Worm (Caenorhabditis elegans) whole organism, L2 larva: ENCODE results near the gene arp-6.

Experiments
- F13H6.1 ChIP-seq: sonication (generic microtip); optimal IDR thresholded peaks from 2 replicates; lab custom pipeline; 2016; ENCODE audit warnings: missing genetic modification characterization, missing compliant biosample characterization
- R02D3.7 ChIP-seq: fragments of 150-350 bp; optimal IDR thresholded peaks from 2 replicates; lab custom pipeline; 2014; ENCODE audit warnings: missing biosample characterization, missing genetic modification characterization
- ZK546.5 ChIP-seq: sonication (generic microtip); optimal IDR thresholded peaks from 2 replicates; lab custom pipeline; 2017; ENCODE audit warnings: missing biosample characterization, missing genetic modification characterization
- alr-1 ChIP-seq: fragments of 150-350 bp; optimal IDR thresholded peaks from 2 replicates; lab custom pipeline; 2014; ENCODE audit warnings: missing biosample characterization, missing genetic modification characterization
- aly-2 ChIP-seq: fragments of 150-350 bp; optimal IDR thresholded peaks from 2 replicates; lab custom pipeline; 2014; ENCODE audit warnings: missing biosample characterization, missing genetic modification characterization
- ama-1 ChIP-seq: fragments of 150-350 bp; optimal IDR thresholded peaks from 2 replicates; lab custom pipeline; 2018; ENCODE audit warnings: inconsistent platforms
- blmp-1 ChIP-seq: sonication (generic microtip); optimal IDR thresholded peaks from 2 replicates; lab custom pipeline; 2017; ENCODE audit warnings: missing genetic modification characterization, mild to moderate bottlenecking, missing compliant biosample characterization, antibody characterized with exemption, moderate library complexity; ENCODE audit not compliant: insufficient read depth
- ceh-82 ChIP-seq: fragments of 150-350 bp; optimal IDR thresholded peaks from 2 replicates; lab custom pipeline; 2014; ENCODE audit warnings: missing biosample characterization, missing genetic modification characterization
- dmd-4 ChIP-seq: sonication (generic microtip); optimal IDR thresholded peaks from 2 replicates; lab custom pipeline; 2017; ENCODE audit warnings: missing biosample characterization, missing genetic modification characterization
- egl-27 ChIP-seq: sonication (generic microtip); optimal IDR thresholded peaks from 3 replicates; lab custom pipeline; 2017; ENCODE audit warnings: missing biosample characterization, missing genetic modification reagents, missing genetic modification characterization
- elt-1 ChIP-seq: fragments of 150-350 bp; optimal IDR thresholded peaks from 2 replicates; lab custom pipeline; 2014; ENCODE audit warnings: missing biosample characterization, missing genetic modification characterization
- fos-1 ChIP-seq: fragments of 150-350 bp; optimal IDR thresholded peaks from 2 replicates; lab custom pipeline; 2014; ENCODE audit warnings: missing biosample characterization, missing genetic modification characterization
- gmeb-1 ChIP-seq: fragments of 150-350 bp; optimal IDR thresholded peaks from 2 replicates; lab custom pipeline; 2014; ENCODE audit warnings: missing biosample characterization, missing genetic modification characterization
- lin-13 ChIP-seq: fragments of 150-350 bp; optimal IDR thresholded peaks from 2 replicates; lab custom pipeline; 2014; ENCODE audit warnings: missing biosample characterization, missing genetic modification reagents, missing genetic modification characterization
- lsy-2 ChIP-seq, 2 experiments: fragments of 150-350 bp in 1 of 2; sonication (generic microtip) in 1 of 2; optimal IDR thresholded peaks; 2 replicates each; lab custom pipeline; 2014 to 2017; ENCODE audit warnings: missing biosample characterization in 2 of 2, missing genetic modification characterization in 2 of 2
- mab-5 ChIP-seq: fragments of 150-350 bp; optimal IDR thresholded peaks from 2 replicates; lab custom pipeline; 2014; ENCODE audit warnings: missing biosample characterization, missing genetic modification characterization
- mbf-1 ChIP-seq: sonication (generic microtip); optimal IDR thresholded peaks from 2 replicates; lab custom pipeline; 2017; ENCODE audit warnings: missing biosample characterization, missing genetic modification characterization
- nhr-11 ChIP-seq: fragments of 150-350 bp; optimal IDR thresholded peaks from 2 replicates; lab custom pipeline; 2014; ENCODE audit warnings: missing biosample characterization, missing genetic modification characterization
- nhr-12 ChIP-seq: fragments of 150-350 bp; optimal IDR thresholded peaks from 2 replicates; lab custom pipeline; 2014; ENCODE audit warnings: missing biosample characterization, missing genetic modification characterization
- nhr-21 ChIP-seq: fragments of 150-350 bp; optimal IDR thresholded peaks from 2 replicates; lab custom pipeline; 2014; ENCODE audit warnings: missing biosample characterization, missing genetic modification characterization
- nhr-25 ChIP-seq: fragments of 150-350 bp; sonication (generic microtip); optimal IDR thresholded peaks from 3 replicates; lab custom pipeline; 2014; ENCODE audit warnings: missing biosample characterization, missing genetic modification characterization
- nhr-6 ChIP-seq: fragments of 150-350 bp; optimal IDR thresholded peaks from 2 replicates; lab custom pipeline; 2014; ENCODE audit warnings: missing biosample characterization, missing genetic modification characterization
- nhr-77 ChIP-seq: fragments of 150-350 bp; optimal IDR thresholded peaks from 2 replicates; lab custom pipeline; 2014; ENCODE audit warnings: missing biosample characterization, missing genetic modification characterization
- peb-1 ChIP-seq: fragments of 150-350 bp; optimal IDR thresholded peaks from 2 replicates; lab custom pipeline; 2014; ENCODE audit warnings: missing biosample characterization, missing genetic modification characterization
- sem-4 ChIP-seq: fragments of 150-350 bp; optimal IDR thresholded peaks from 2 replicates; lab custom pipeline; 2014; ENCODE audit warnings: missing biosample characterization, missing genetic modification reagents, missing genetic modification characterization
- skn-1 ChIP-seq: sonication (generic microtip); optimal IDR thresholded peaks from 2 replicates; lab custom pipeline; 2017; ENCODE audit warnings: missing biosample characterization, missing genetic modification characterization
- sma-3 ChIP-seq: sonication (generic microtip); optimal IDR thresholded peaks from 2 replicates; lab custom pipeline; 2016; ENCODE audit warnings: missing genetic modification reagents, missing genetic modification characterization, missing compliant biosample characterization
- sma-9 ChIP-seq, 2 experiments: fragments of 150-350 bp in 1 of 2; sonication (generic microtip) in 1 of 2; optimal IDR thresholded peaks; 2 replicates each; lab custom pipeline; 2014 to 2016; ENCODE audit warnings: missing genetic modification characterization in 2 of 2, mild to moderate bottlenecking in 1 of 2, missing biosample characterization in 1 of 2, missing compliant biosample characterization in 1 of 2, missing genetic modification reagents in 1 of 2, moderate library complexity in 1 of 2
- snpc-4 ChIP-seq: fragments of 150-350 bp; optimal IDR thresholded peaks from 2 replicates; lab custom pipeline; 2014; ENCODE audit warnings: missing biosample characterization, missing genetic modification characterization
- unc-39 ChIP-seq: fragments of 150-350 bp; optimal IDR thresholded peaks from 2 replicates; lab custom pipeline; 2014; ENCODE audit warnings: missing biosample characterization, missing genetic modification characterization
- unc-55 ChIP-seq: fragments of 150-350 bp; sonication (generic microtip); optimal IDR thresholded peaks from 3 replicates; lab custom pipeline; 2014; ENCODE audit warnings: missing biosample characterization, missing genetic modification reagents, missing genetic modification characterization
- unc-62 ChIP-seq: fragments of 150-350 bp; optimal IDR thresholded peaks from 2 replicates; lab custom pipeline; 2014; ENCODE audit warnings: missing biosample characterization, missing genetic modification reagents, missing genetic modification characterization
- ztf-1 ChIP-seq: fragments of 200-800 bp; sonication (Bioruptor generic); conservative IDR thresholded peaks from 2 replicates; pipeline ENCODE4 v1.3.6; 2022; ENCODE audit warnings: missing genetic modification characterization, missing compliant biosample characterization
- ztf-11 ChIP-seq: sonication (generic microtip); optimal IDR thresholded peaks from 2 replicates; lab custom pipeline; 2017; ENCODE audit warnings: missing biosample characterization, missing genetic modification characterization

arp-6 gene

DNA sequence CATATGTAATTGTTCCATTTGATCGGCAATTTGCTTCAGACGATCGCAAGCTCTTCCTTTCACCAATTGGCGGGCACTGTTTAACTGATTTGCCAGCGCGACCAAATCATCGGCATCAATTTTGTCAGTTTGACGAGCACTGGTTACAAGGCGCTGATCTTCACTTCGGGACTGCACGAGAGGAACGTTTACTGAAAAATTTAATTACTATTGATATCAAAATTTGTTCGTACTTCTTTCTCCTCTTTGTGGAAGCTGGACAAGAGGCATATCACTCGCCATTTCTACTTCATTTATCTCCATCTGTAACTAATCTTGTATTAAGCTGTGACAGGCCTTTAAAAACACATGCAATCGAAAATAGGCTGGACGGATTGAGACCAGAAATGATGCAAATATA lies 717 bp upstream of the arp-6 start, which contains the start of gene C08B11.9:
Gene C08B11.9, minus strand, starts transcription at position 307 of the 400 bp plus-strand sequence.
- TF ChIP-seq sma-3 (GFP tag; lab: Kevin White, UChicago), result no peak
- TF ChIP-seq nhr-11, result no peak
- TF ChIP-seq nhr-25 (tag; lab: Kevin White, UChicago), result no peak
- TF ChIP-seq nhr-12, result no peak
- no peak for TF ChIP-seq nhr-21 (tag; lab: Kevin White, UChicago)
- TF ChIP-seq elt-1 (tag; lab: Kevin White, UChicago), result no peak
- no peak for TF ChIP-seq ZK546.5 (tag; lab: Kevin White, UChicago)
- no peak for TF ChIP-seq skn-1 (tag; lab: Kevin White, UChicago)

DNA sequence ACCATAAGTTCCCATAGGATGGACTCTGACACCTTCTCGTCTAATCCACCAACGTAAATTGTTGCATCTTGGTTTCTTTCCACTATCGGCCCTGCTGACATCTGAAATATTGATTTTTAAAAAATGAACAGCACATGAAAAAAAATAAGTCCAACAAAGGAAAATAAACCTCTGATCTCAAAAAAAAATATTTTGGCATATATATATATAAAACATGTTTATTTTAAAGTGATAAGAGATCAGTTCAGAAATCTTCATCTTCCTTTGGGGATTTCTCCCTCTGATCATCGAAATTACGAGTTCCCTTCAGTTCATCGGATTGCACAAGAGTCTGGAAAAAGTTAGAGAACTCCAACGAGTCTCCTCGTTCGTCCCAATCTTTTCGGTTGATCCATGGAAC lies 1.5 kb downstream of the arp-6 start, which contains the start of gene sap-49:
Gene sap-49, minus strand, starts transcription at position 101 of the 400 bp plus-strand sequence.
- no peak for TF ChIP-seq blmp-1
- TF ChIP-seq sma-9 (GFP tag; optimal IDR thresholded peaks at IDR 0.05; lab: Kevin White, UChicago), result no peak
- no peak for TF ChIP-seq sma-9 (tag; optimal IDR thresholded peaks at IDR 0.05; lab: Kevin White, UChicago)
- no peak for TF ChIP-seq F13H6.1 (tag; lab: Kevin White, UChicago)
- no peak for TF ChIP-seq peb-1 (tag; lab: Kevin White, UChicago)
- no peak for TF ChIP-seq unc-62 (GFP tag; lab: Kevin White, UChicago)
- no peak for TF ChIP-seq sem-4 (tag; lab: Kevin White, UChicago)
- TF ChIP-seq sma-3 (GFP tag; lab: Kevin White, UChicago), result no peak
- TF ChIP-seq unc-39, result no peak
- TF ChIP-seq R02D3.7 (tag; lab: Kevin White, UChicago), result no peak
- TF ChIP-seq aly-2 (tag; lab: Kevin White, UChicago), result no peak
- no peak for TF ChIP-seq ama-1 (lab: Kevin White, UChicago)
- no peak for TF ChIP-seq unc-55
- TF ChIP-seq elt-1 (tag; lab: Kevin White, UChicago), result no peak
- no peak for TF ChIP-seq lin-13
- TF ChIP-seq ztf-1 (GFP tag; lab: Robert Waterston, UW), result no peak
- no peak for TF ChIP-seq egl-27 (tag; lab: Kevin White, UChicago)
- no peak for TF ChIP-seq snpc-4 (tag; lab: Kevin White, UChicago)
- no peak for TF ChIP-seq lsy-2 (tag; optimal IDR thresholded peaks at IDR 0.05; lab: Kevin White, UChicago)
- TF ChIP-seq ceh-82, result no peak
- TF ChIP-seq dmd-4 (tag; lab: Kevin White, UChicago), result no peak

DNA sequence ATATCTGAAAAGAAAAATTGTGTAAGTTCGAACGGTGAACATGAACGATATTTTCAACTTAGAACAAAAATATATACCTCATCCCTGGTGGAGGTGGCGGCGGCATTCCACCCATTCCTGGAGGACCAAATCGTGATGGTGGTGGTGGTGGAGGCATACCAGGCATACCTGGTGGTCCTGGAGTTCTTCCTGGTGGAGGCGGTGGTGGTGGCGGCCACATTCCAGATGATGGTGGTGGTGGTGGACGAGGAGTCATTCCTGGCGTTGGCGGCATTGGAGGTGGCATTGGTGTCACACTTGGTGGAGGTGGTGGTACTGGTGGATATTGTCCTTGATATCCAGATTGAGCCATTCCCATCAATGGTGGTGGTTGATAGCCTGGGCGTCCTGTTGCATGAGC lies 2.5 kb downstream of the arp-6 start:
- TF ChIP-seq snpc-4 (tag; lab: Kevin White, UChicago) (no peak), nhr-6 (tag; lab: Kevin White, UChicago) (no peak), unc-39 (no peak), mbf-1 (no peak), lsy-2 (tag; optimal IDR thresholded peaks at IDR 0.05; lab: Kevin White, UChicago) (no peak), blmp-1 (no peak), F13H6.1 (tag; lab: Kevin White, UChicago) (no peak), nhr-25 (tag; lab: Kevin White, UChicago) (no peak), sem-4 (tag; lab: Kevin White, UChicago) (no peak), alr-1 (tag; lab: Kevin White, UChicago) (no peak), ceh-82 (no peak), sma-9 (GFP tag; optimal IDR thresholded peaks at IDR 0.05; lab: Kevin White, UChicago) (no peak), sma-9 (tag; optimal IDR thresholded peaks at IDR 0.05; lab: Kevin White, UChicago) (no peak), aly-2 (tag; lab: Kevin White, UChicago) (no peak), ztf-11 (tag; lab: Kevin White, UChicago) (no peak), nhr-77 (tag; lab: Kevin White, UChicago) (no peak), gmeb-1 (no peak), mab-5 (tag; lab: Kevin White, UChicago) (no peak), ZK546.5 (tag; lab: Kevin White, UChicago) (no peak)

DNA sequence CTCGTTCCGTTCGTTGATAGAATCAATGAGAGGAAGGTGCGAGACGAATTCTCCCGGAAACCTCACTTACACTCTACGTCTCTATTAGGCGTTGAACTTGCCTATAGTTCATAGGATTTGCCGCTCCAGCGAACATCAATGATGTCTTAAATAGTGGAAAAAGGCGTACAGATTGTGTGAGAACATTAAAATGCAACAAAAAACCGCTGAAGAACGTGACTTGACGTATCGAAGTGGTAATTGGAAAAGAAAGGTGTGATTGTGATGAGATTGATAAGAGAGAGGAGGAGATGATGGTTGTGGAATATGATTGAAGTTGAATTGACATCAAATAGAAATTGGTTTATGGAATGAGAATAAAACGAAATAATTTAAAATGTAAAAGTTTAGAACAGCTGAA lies 3.1 kb downstream of the arp-6 start:
- TF ChIP-seq lin-13 (no peak), fos-1 (tag; lab: Kevin White, UChicago) (peak; percentile 46)

DNA sequence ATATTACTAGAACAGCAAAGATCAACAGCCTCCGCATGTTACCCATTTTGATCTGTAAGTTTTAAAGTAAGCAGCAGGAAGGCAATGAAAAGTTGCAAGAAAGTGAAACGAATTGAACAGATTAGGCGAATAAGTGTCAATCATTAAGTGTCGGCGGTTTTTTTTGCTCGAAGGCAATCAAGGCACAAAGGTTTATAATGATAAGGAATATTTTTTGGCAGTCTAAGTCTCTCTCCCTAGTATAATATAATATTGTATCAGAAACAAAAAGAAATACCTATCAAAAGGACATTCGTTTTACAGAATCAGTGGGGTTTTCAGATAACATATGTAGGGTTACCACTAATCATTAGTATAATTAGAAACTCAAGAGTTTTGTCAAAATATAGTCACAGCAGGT lies 4.5 kb downstream of the arp-6 start, which contains the start of gene nrf-6:
Gene nrf-6, minus strand, starts transcription at position 52 of the 400 bp plus-strand sequence.
- no peak for TF ChIP-seq mbf-1
- TF ChIP-seq fos-1 (tag; lab: Kevin White, UChicago), result peak; percentile 56
